Worm (Caenorhabditis elegans): ENCODE data around the gene ZK1248.15.

- TF ChIP-seq zag-1 (tag; optimal IDR thresholded peaks at IDR 0.05), result no peak
- no peak for TF ChIP-seq ama-1 (optimal IDR thresholded peaks at IDR 0.05)
- no peak for TF ChIP-seq daf-12 (tag; optimal IDR thresholded peaks at IDR 0.05)
- no peak for TF ChIP-seq elt-3 (tag; optimal IDR thresholded peaks at IDR 0.05)
Observed at ce11 chrII:5819655-5820054, 18.7 kb downstream of the ZK1248.15 start.
